In genomic region chrII:2994590-2995392, ce11 we compare ENCODE assay signal across 2 worm cellular contexts.
TF ChIP-seq lines count a peak whose summit lies in the region.

No protein-coding gene starts in this region.

TF ChIP-seq in whole organism, L1 larva, 84 proteins besides CTCF, POLR2A, EP300 and RAD21 (continued from another document):
- TF ChIP-seq nhr-47 (tag; optimal IDR thresholded peaks at IDR 0.05; lab: Kevin White, UChicago) (peak; percentile 8), snu-23 (GFP tag; optimal IDR thresholded peaks at IDR 0.05; lab: Kevin White, UChicago) (peak; percentile 13), nhr-85 (tag; lab: Kevin White, UChicago) (peak; percentile 95), zip-4 (GFP tag; optimal IDR thresholded peaks at IDR 0.05; lab: Kevin White, UChicago) (peak; percentile 70), C04F5.9 (tag; optimal IDR thresholded peaks at IDR 0.05; lab: Kevin White, UChicago) (peak; percentile 17), pax-3 (tag; optimal IDR thresholded peaks at IDR 0.05; lab: Kevin White, UChicago) (no peak), lin-35 (GFP tag; optimal IDR thresholded peaks at IDR 0.05; lab: Kevin White, UChicago) (peak in 1 of 2 experiments; percentile 32), lin-13 (GFP tag; optimal IDR thresholded peaks at IDR 0.05; lab: Kevin White, UChicago) (peak; percentile 18), unc-130 (tag; optimal IDR thresholded peaks at IDR 0.05; lab: Kevin White, UChicago) (peak; percentile 19), dsc-1 (tag; optimal IDR thresholded peaks at IDR 0.05; lab: Kevin White, UChicago) (no peak), nhr-20 (tag; optimal IDR thresholded peaks at IDR 0.05; lab: Kevin White, UChicago) (peak; percentile 29), rnt-1 (tag; optimal IDR thresholded peaks at IDR 0.05; lab: Kevin White, UChicago) (peak; percentile 81), nhr-84 (tag; optimal IDR thresholded peaks at IDR 0.05; lab: Kevin White, UChicago) (no peak), blmp-1 (tag; optimal IDR thresholded peaks at IDR 0.05; lab: Kevin White, UChicago) (peak; percentile 98), lsy-2 (tag; optimal IDR thresholded peaks at IDR 0.05; lab: Kevin White, UChicago) (peak in 1 of 2 experiments; percentile 17), elt-3 (tag; optimal IDR thresholded peaks at IDR 0.05; lab: Kevin White, UChicago) (peak in 1 of 6 experiments; percentile 39)

TF ChIP-seq in whole organism, L2 larva, 48 proteins besides CTCF, POLR2A, EP300 and RAD21 (continued from another document):
- TF ChIP-seq sma-9 (GFP tag; optimal IDR thresholded peaks at IDR 0.05; lab: Kevin White, UChicago) = peak; percentile 17
- TF ChIP-seq sma-9 (tag; optimal IDR thresholded peaks at IDR 0.05; lab: Kevin White, UChicago) = no peak
- TF ChIP-seq mbf-1 (tag; optimal IDR thresholded peaks at IDR 0.05; lab: Kevin White, UChicago) = no peak
- no peak for TF ChIP-seq sma-3 (GFP tag; optimal IDR thresholded peaks at IDR 0.05; lab: Kevin White, UChicago)
- no peak for TF ChIP-seq snpc-4 (tag; optimal IDR thresholded peaks at IDR 0.05; lab: Kevin White, UChicago)
- TF ChIP-seq nhr-129 (tag; optimal IDR thresholded peaks at IDR 0.05; lab: Kevin White, UChicago) = peak; percentile 46
- TF ChIP-seq crh-2 (tag; optimal IDR thresholded peaks at IDR 0.05; lab: Kevin White, UChicago) = no peak
- no peak for TF ChIP-seq egl-27 (tag; optimal IDR thresholded peaks at IDR 0.05; lab: Kevin White, UChicago)
- TF ChIP-seq elt-1 (tag; optimal IDR thresholded peaks at IDR 0.05; lab: Kevin White, UChicago) = no peak
- no peak for TF ChIP-seq unc-62 (GFP tag; optimal IDR thresholded peaks at IDR 0.05; lab: Kevin White, UChicago)
- TF ChIP-seq elt-3 (tag; optimal IDR thresholded peaks at IDR 0.05; lab: Kevin White, UChicago) = no peak
- peak; percentile 43 for TF ChIP-seq nhr-25 (tag; optimal IDR thresholded peaks at IDR 0.05; lab: Kevin White, UChicago)
- TF ChIP-seq aly-2 (tag; optimal IDR thresholded peaks at IDR 0.05; lab: Kevin White, UChicago) = no peak
- TF ChIP-seq Y55F3AM.14 (GFP tag; optimal IDR thresholded peaks at IDR 0.05; lab: Kevin White, UChicago) = no peak
- no peak for TF ChIP-seq lin-39 (tag; optimal IDR thresholded peaks at IDR 0.05; lab: Kevin White, UChicago)
- TF ChIP-seq ceh-16 (tag; optimal IDR thresholded peaks at IDR 0.05; lab: Kevin White, UChicago) = peak; percentile 64
- TF ChIP-seq nhr-11 (tag; optimal IDR thresholded peaks at IDR 0.05; lab: Kevin White, UChicago) = no peak
- TF ChIP-seq lsy-2 (tag; optimal IDR thresholded peaks at IDR 0.05; lab: Kevin White, UChicago) = peak in 1 of 2 experiments; percentile 3
